Worm (Caenorhabditis elegans) whole organism, mixed stage, embryonic: ENCODE data around the gene F58F12.3.

Experiments used
- M03D4.4 ChIP-seq: sonication (generic microtip); optimal IDR thresholded peaks from 2 replicates; lab custom pipeline; 2017; ENCODE audit warnings: mild to moderate bottlenecking, missing genetic modification characterization, missing compliant biosample characterization
- blmp-1 ChIP-seq: fragments of 150-350 bp; optimal IDR thresholded peaks from 2 replicates; lab custom pipeline; 2014; ENCODE audit warnings: missing biosample characterization, missing genetic modification characterization
- ceh-39 ChIP-seq: fragments of 150-350 bp; optimal IDR thresholded peaks from 2 replicates; lab custom pipeline; 2014; ENCODE audit warnings: missing biosample characterization, missing genetic modification characterization
- ceh-43 ChIP-seq: fragments of 200-800 bp; sonication (Bioruptor generic); optimal IDR thresholded peaks from 2 replicates; lab custom pipeline; 2018; ENCODE audit warnings: mild to moderate bottlenecking, missing genetic modification characterization, moderate library complexity, missing compliant biosample characterization
- ceh-83 ChIP-seq: fragments of 200-800 bp; sonication (Bioruptor generic); optimal IDR thresholded peaks from 2 replicates; lab custom pipeline; 2018; ENCODE audit warnings: mild to moderate bottlenecking, missing genetic modification characterization, missing compliant biosample characterization
- ces-1 ChIP-seq: fragments of 150-350 bp; optimal IDR thresholded peaks from 2 replicates; lab custom pipeline; 2014; ENCODE audit warnings: missing biosample characterization, missing genetic modification reagents, missing genetic modification characterization
- cnd-1 ChIP-seq: fragments of 200-800 bp; sonication (Bioruptor generic); optimal IDR thresholded peaks from 2 replicates; lab custom pipeline; 2018; ENCODE audit warnings: mild to moderate bottlenecking, missing genetic modification characterization, missing compliant biosample characterization
- drap-1 ChIP-seq: fragments of 200-800 bp; sonication (Bioruptor generic); optimal IDR thresholded peaks from 3 replicates; lab custom pipeline; 2018; ENCODE audit warnings: mild to moderate bottlenecking, missing genetic modification characterization, missing compliant biosample characterization
- elt-1 ChIP-seq: sonication (generic microtip); optimal IDR thresholded peaks from 2 replicates; lab custom pipeline; 2017; ENCODE audit warnings: missing genetic modification characterization, mild to moderate bottlenecking, missing compliant biosample characterization, antibody characterized with exemption, moderate library complexity, borderline replicate concordance; ENCODE audit not compliant: insufficient read depth
- elt-3 ChIP-seq: fragments of 150-350 bp; optimal IDR thresholded peaks from 2 replicates; lab custom pipeline; 2014; ENCODE audit warnings: missing biosample characterization, missing genetic modification characterization
- ham-2 ChIP-seq: fragments of 200-800 bp; sonication (Bioruptor generic); optimal IDR thresholded peaks from 2 replicates; lab custom pipeline; 2018; ENCODE audit warnings: mild to moderate bottlenecking, missing genetic modification characterization, missing compliant biosample characterization
- hlh-1 ChIP-seq: fragments of 150-350 bp; optimal IDR thresholded peaks from 2 replicates; lab custom pipeline; 2014; ENCODE audit warnings: missing biosample characterization, missing genetic modification reagents, missing genetic modification characterization
- lin-13 ChIP-seq: fragments of 150-350 bp; optimal IDR thresholded peaks from 2 replicates; lab custom pipeline; 2014; ENCODE audit warnings: missing biosample characterization, missing genetic modification characterization
- lin-32 ChIP-seq: fragments of 200-800 bp; sonication (Bioruptor generic); optimal IDR thresholded peaks from 2 replicates; lab custom pipeline; 2018; ENCODE audit warnings: mild to moderate bottlenecking, missing genetic modification characterization, missing compliant biosample characterization
- mab-5 ChIP-seq: fragments of 150-350 bp; optimal IDR thresholded peaks from 2 replicates; lab custom pipeline; 2014; ENCODE audit warnings: missing biosample characterization, missing genetic modification characterization
- mls-2 ChIP-seq: sonication (generic microtip); optimal IDR thresholded peaks from 2 replicates; lab custom pipeline; 2016; ENCODE audit warnings: mild to moderate bottlenecking, missing genetic modification characterization, moderate library complexity, missing compliant biosample characterization
- nhr-12 ChIP-seq: fragments of 150-350 bp; optimal IDR thresholded peaks from 2 replicates; lab custom pipeline; 2014; ENCODE audit warnings: missing biosample characterization, missing genetic modification characterization
- nhr-2 ChIP-seq: fragments of 150-350 bp; optimal IDR thresholded peaks from 2 replicates; lab custom pipeline; 2014; ENCODE audit warnings: missing biosample characterization, missing genetic modification characterization
- nhr-237 ChIP-seq: fragments of 150-350 bp; optimal IDR thresholded peaks from 2 replicates; lab custom pipeline; 2014; ENCODE audit warnings: missing biosample characterization, missing genetic modification characterization
- nhr-28 ChIP-seq: fragments of 150-350 bp; optimal IDR thresholded peaks from 2 replicates; lab custom pipeline; 2014; ENCODE audit warnings: missing biosample characterization, missing genetic modification characterization
- nhr-76 ChIP-seq: sonication (generic microtip); optimal IDR thresholded peaks from 2 replicates; lab custom pipeline; 2017; ENCODE audit warnings: missing biosample characterization, missing genetic modification characterization
- pha-4 ChIP-seq: fragments of 150-350 bp; optimal IDR thresholded peaks from 2 replicates; lab custom pipeline; 2018; ENCODE audit warnings: missing biosample characterization, missing genetic modification reagents, missing genetic modification characterization
- sem-2 ChIP-seq: fragments of 200-800 bp; sonication (Bioruptor generic); optimal IDR thresholded peaks from 2 replicates; lab custom pipeline; 2018; ENCODE audit warnings: mild to moderate bottlenecking, missing genetic modification characterization, missing compliant biosample characterization
- snpc-4 ChIP-seq: fragments of 150-350 bp; optimal IDR thresholded peaks from 2 replicates; lab custom pipeline; 2014; ENCODE audit warnings: missing biosample characterization, missing genetic modification characterization
- sptf-1 ChIP-seq: sonication (generic microtip); optimal IDR thresholded peaks from 2 replicates; lab custom pipeline; 2017; ENCODE audit warnings: mild to moderate bottlenecking, missing genetic modification characterization, moderate library complexity, missing compliant biosample characterization
- tbx-8 ChIP-seq: fragments of 200-800 bp; sonication (Bioruptor generic); optimal IDR thresholded peaks from 2 replicates; lab custom pipeline; 2018; ENCODE audit warnings: mild to moderate bottlenecking, missing genetic modification characterization, moderate library complexity, missing compliant biosample characterization
- unc-39 ChIP-seq: fragments of 150-350 bp; optimal IDR thresholded peaks from 2 replicates; lab custom pipeline; 2014; ENCODE audit warnings: missing biosample characterization, missing genetic modification characterization
- unc-62 ChIP-seq: fragments of 150-350 bp; optimal IDR thresholded peaks from 2 replicates; lab custom pipeline; 2014; ENCODE audit warnings: missing biosample characterization, missing genetic modification reagents, missing genetic modification characterization
- zip-8 ChIP-seq: fragments of 150-350 bp; optimal IDR thresholded peaks from 2 replicates; lab custom pipeline; 2014; ENCODE audit warnings: missing biosample characterization, missing genetic modification characterization
- ztf-11 ChIP-seq: fragments of 150-350 bp; optimal IDR thresholded peaks from 2 replicates; lab custom pipeline; 2014; ENCODE audit warnings: missing biosample characterization, missing genetic modification characterization

The F58F12.3 gene

DNA sequence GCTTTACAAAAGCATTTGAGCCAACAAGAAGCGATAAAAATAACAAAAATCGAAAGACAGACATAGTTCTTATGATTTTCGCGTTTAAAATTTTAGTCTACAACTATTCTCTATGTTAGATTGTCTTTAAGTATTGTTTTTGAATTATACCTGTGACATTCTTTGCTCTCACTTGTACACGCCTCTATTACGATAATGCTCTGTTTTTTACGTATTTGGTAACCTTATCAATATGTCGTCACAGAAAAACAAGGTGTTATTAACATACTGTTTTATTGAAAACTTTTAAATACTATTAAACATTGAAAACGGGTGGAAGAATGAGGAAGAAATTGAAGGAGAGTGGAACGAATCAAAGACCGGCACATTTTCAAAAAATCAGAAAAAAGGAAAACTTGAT is 16.2 kb upstream of the F58F12.3 start, which contains the start of gene spp-11:
spp-11 (minus strand) TSS at position 101 of the 400 bp plus-strand sequence.
- TF ChIP-seq mls-2 (tag; lab: Kevin White, UChicago), result no peak
- TF ChIP-seq ceh-39 (tag; lab: Kevin White, UChicago), result no peak
- no peak for TF ChIP-seq M03D4.4 (tag; lab: Kevin White, UChicago)

DNA sequence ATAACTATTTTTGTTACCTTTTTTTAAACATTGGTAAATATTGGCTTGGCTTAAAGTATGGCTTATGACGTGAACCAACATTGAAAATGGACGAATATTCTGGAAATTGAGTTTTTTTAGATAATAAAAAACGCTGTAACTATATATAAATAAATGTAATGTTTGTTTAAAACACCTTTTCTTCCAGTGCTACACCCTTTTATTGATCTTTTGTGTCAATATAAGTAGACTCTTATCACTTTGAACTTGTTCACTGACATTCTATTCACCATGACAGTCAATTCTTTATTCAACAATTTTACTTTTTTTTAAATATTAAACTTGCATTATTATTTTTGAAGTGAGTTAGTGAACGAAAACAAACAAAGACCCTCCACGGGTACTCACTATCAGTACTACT is 12.1 kb upstream of the F58F12.3 start, which contains the start of gene T25D10.1:
T25D10.1 (plus strand) TSS at position 169 of the 400 bp plus-strand sequence.
- TF ChIP-seq hlh-1 (no peak), snpc-4 (tag; lab: Kevin White, UChicago) (no peak), nhr-237 (tag; lab: Kevin White, UChicago) (no peak), cnd-1 (tag; lab: Kevin White, UChicago) (no peak), ces-1 (GFP tag; lab: Kevin White, UChicago) (no peak), elt-3 (tag; lab: Kevin White, UChicago) (no peak), M03D4.4 (tag; lab: Kevin White, UChicago) (no peak), ham-2 (GFP tag; lab: Kevin White, UChicago) (no peak), zip-8 (tag; lab: Kevin White, UChicago) (no peak), ceh-83 (GFP tag; lab: Kevin White, UChicago) (no peak), nhr-28 (tag; lab: Kevin White, UChicago) (no peak), ceh-43 (GFP tag; lab: Kevin White, UChicago) (no peak), pha-4 (tag; lab: Kevin White, UChicago) (no peak), ztf-11 (tag; lab: Kevin White, UChicago) (no peak), nhr-76 (tag; lab: Kevin White, UChicago) (no peak), tbx-8 (GFP tag; lab: Kevin White, UChicago) (no peak), unc-62 (no peak), sptf-1 (tag; lab: Kevin White, UChicago) (no peak)
- TF ChIP-seq, all 35 proteins: peak for 0

DNA sequence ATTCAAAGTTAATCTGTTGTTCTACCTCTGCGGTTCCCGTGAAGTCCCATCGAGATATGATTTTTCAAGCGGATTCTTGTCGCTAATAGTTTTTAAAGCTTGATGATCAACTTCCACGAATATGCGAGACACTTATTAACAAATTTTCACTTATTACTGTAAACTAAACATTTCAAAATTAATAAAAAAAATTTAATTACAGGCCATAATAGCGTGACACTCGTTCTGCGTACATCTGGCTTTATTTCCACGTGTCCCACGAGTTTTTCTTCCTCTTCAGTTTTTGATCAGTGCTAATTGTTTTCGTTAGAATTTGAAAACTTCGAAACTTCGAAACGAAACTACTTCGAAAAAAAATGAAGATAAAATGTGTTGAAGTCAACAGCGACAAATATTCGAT is 10.6 kb upstream of the F58F12.3 start, which contains the start of gene btb-2:
btb-2 (plus strand) TSS at position 301 of the 400 bp plus-strand sequence.
- TF ChIP-seq ham-2 (GFP tag; lab: Kevin White, UChicago) (no peak), nhr-2 (tag; lab: Kevin White, UChicago) (no peak), nhr-12 (tag; lab: Kevin White, UChicago) (no peak), blmp-1 (no peak)

DNA sequence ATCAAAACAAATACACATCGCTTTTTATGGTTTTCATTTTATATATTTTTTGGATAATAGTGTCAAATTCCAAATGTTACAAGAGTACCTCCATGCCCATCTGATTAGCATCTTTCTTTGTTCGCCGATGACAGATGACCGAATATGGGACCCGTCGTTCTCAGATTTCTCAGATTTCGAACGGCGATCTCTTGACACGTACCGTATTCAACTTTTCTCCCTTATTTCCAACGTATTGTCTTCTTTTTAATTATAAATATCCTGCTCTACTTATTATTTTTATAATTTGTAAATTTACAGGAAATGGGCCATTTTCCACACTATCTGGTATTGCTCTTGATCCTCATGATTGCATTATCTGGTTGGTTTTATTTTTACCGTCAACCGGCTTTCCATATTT is 7.3 kb upstream of the F58F12.3 start, which contains the start of gene zig-10:
zig-10 (plus strand) TSS at position 301 of the 400 bp plus-strand sequence.
- TF ChIP-seq mab-5 (tag; lab: Kevin White, UChicago) (no peak), elt-1 (tag; lab: Kevin White, UChicago) (peak; percentile 37)

DNA sequence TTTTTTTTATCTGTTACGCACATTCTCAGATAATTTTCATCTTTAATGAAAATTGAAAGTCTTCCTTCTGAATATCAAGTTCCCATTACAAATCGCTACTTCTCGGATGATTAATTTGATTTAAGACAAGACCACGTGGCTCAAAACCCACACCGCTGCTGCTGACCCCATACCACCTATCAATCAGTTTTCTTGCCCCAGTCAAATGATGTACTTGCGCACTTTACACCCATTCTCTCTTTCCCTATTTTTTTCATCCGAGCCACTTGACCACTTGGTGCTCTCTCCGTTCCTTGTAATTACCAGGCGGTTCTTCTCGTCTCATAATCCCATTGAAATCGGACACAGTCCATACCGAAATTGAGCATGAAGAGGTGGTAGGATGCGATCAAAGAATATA is 2.9 kb upstream of the F58F12.3 start:
- TF ChIP-seq hlh-1 (peak; percentile 81), ztf-11 (tag; lab: Kevin White, UChicago) (no peak), elt-3 (tag; lab: Kevin White, UChicago) (no peak), sem-2 (GFP tag; lab: Kevin White, UChicago) (no peak), ceh-83 (GFP tag; lab: Kevin White, UChicago) (no peak), nhr-12 (tag; lab: Kevin White, UChicago) (no peak), lin-13 (tag; lab: Kevin White, UChicago) (no peak), ces-1 (GFP tag; lab: Kevin White, UChicago) (no peak), nhr-28 (tag; lab: Kevin White, UChicago) (no peak), nhr-2 (tag; lab: Kevin White, UChicago) (peak; percentile 16), unc-62 (peak; percentile 56), unc-39 (tag; lab: Kevin White, UChicago) (no peak), lin-32 (GFP tag; lab: Kevin White, UChicago) (no peak), zip-8 (tag; lab: Kevin White, UChicago) (no peak), tbx-8 (GFP tag; lab: Kevin White, UChicago) (no peak), mab-5 (tag; lab: Kevin White, UChicago) (no peak), sptf-1 (tag; lab: Kevin White, UChicago) (no peak), drap-1 (no peak)
